Worm (Caenorhabditis elegans): ENCODE data around the gene F54D5.24.

ce11 chrII:11595368-11595996 lies 39.7 kb downstream of the F54D5.24 start, which contains the start of gene gfat-1:
- no peak for TF ChIP-seq klf-2 (GFP tag; conservative IDR thresholded peaks at IDR 0.05)
- no peak for TF ChIP-seq flt-1 (GFP tag; IDR thresholded peaks at IDR 0.05)
- no peak for TF ChIP-seq ztf-29 (GFP tag; IDR thresholded peaks at IDR 0.05)
- TF ChIP-seq T22C8.4 (GFP tag; IDR thresholded peaks at IDR 0.05), result no peak
- no peak for TF ChIP-seq ref-1 (GFP tag; conservative IDR thresholded peaks at IDR 0.05)
- no peak for TF ChIP-seq med-1 (GFP tag; optimal IDR thresholded peaks at IDR 0.05; ENCODE audit: insufficient read depth)

Measured in whole organism, midembryonic.